Worm (Caenorhabditis elegans): ENCODE data around the gene ZK370.6.

ZK370.6 gene

ce11 chrIII:8741276-8741860 lies 2.3 kb downstream of the ZK370.6 start, which contains the start of gene pdhk-2 (continued):
- TF ChIP-seq repo-1 (tag; optimal IDR thresholded peaks at IDR 0.05), result peak; percentile 87
- TF ChIP-seq F55B11.4 (tag; optimal IDR thresholded peaks at IDR 0.05; ENCODE audit: borderline replicate concordance, insufficient read depth), result no peak
- TF ChIP-seq nfya-2 (GFP tag; IDR thresholded peaks at IDR 0.05), result no peak
- peak; percentile 68 for TF ChIP-seq ceh-91 (GFP tag; IDR thresholded peaks at IDR 0.05)
- TF ChIP-seq ceh-27 (GFP tag; optimal IDR thresholded peaks at IDR 0.05), result peak; percentile 91
- no peak for TF ChIP-seq ztf-6 (GFP tag; IDR thresholded peaks at IDR 0.05)
- peak; percentile 89 for TF ChIP-seq pbrm-1 (GFP tag; IDR thresholded peaks at IDR 0.05)
- TF ChIP-seq hrde-1 (tag; optimal IDR thresholded peaks at IDR 0.05; ENCODE audit: borderline replicate concordance), result no peak
- TF ChIP-seq lin-26 (GFP tag; IDR thresholded peaks at IDR 0.05), result no peak
- TF ChIP-seq T26A5.8 (tag; optimal IDR thresholded peaks at IDR 0.05), result no peak
- no peak for TF ChIP-seq ztf-22 (GFP tag; optimal IDR thresholded peaks at IDR 0.05)
- peak; percentile 70; the same call in 1 of the 2 replicates for TF ChIP-seq Y56A3A.18 (GFP tag; IDR thresholded peaks at IDR 0.05)
- peak; percentile 25 for TF ChIP-seq nhr-90 (tag; optimal IDR thresholded peaks at IDR 0.05)
- no peak for TF ChIP-seq zfh-2 (GFP tag; conservative IDR thresholded peaks at IDR 0.05)
- TF ChIP-seq Y67H2A.10 (GFP tag; conservative IDR thresholded peaks at IDR 0.05), result no peak
- TF ChIP-seq ztf-26 (tag; optimal IDR thresholded peaks at IDR 0.05), result peak; percentile 81
- TF ChIP-seq lag-1 (GFP tag; IDR thresholded peaks at IDR 0.05), result no peak
- peak; percentile 88 for TF ChIP-seq B0336.3 (GFP tag; IDR thresholded peaks at IDR 0.05)
- peak; percentile 91 for TF ChIP-seq rcor-1 (GFP tag; IDR thresholded peaks at IDR 0.05)
- TF ChIP-seq nfya-1 (tag; optimal IDR thresholded peaks at IDR 0.05; ENCODE audit: borderline replicate concordance, insufficient read depth), result no peak
- peak; percentile 81 for TF ChIP-seq attf-3 (GFP tag; conservative IDR thresholded peaks at IDR 0.05)
- no peak for TF ChIP-seq egl-18 (GFP tag; IDR thresholded peaks at IDR 0.05)
- peak; percentile 92 for TF ChIP-seq him-1 (tag; optimal IDR thresholded peaks at IDR 0.05)
- TF ChIP-seq snpc-3.4 (tag; optimal IDR thresholded peaks at IDR 0.05), result no peak
- no peak for TF ChIP-seq unc-62 (GFP tag; optimal IDR thresholded peaks at IDR 0.05)
- TF ChIP-seq hlh-12 (tag; optimal IDR thresholded peaks at IDR 0.05), result no peak
- no peak for TF ChIP-seq attf-6 (GFP tag; IDR thresholded peaks at IDR 0.05)
- no peak for TF ChIP-seq egrh-3 (GFP tag; IDR thresholded peaks at IDR 0.05)
- TF ChIP-seq gei-17 (GFP tag; optimal IDR thresholded peaks at IDR 0.05), result peak; percentile 76
- TF ChIP-seq ztf-18 (tag; optimal IDR thresholded peaks at IDR 0.05), result peak; percentile 99
- no peak for TF ChIP-seq aptf-2 (GFP tag; conservative IDR thresholded peaks at IDR 0.05)
- TF ChIP-seq ceh-79 (tag; optimal IDR thresholded peaks at IDR 0.05), result no peak
- TF ChIP-seq F10E7.11 (tag; optimal IDR thresholded peaks at IDR 0.05), result no peak
- TF ChIP-seq lin-40 (tag; optimal IDR thresholded peaks at IDR 0.05), result peak; percentile 94
- peak; percentile 27 for TF ChIP-seq die-1 (tag; optimal IDR thresholded peaks at IDR 0.05)
- no peak for TF ChIP-seq snpc-1.1 (tag; optimal IDR thresholded peaks at IDR 0.05; ENCODE audit: insufficient read depth)
- TF ChIP-seq sdz-38 (tag; optimal IDR thresholded peaks at IDR 0.05), result no peak
- TF ChIP-seq ets-4 (GFP tag; optimal IDR thresholded peaks at IDR 0.05), result peak; percentile 3
- no peak for TF ChIP-seq fkh-3 (tag; optimal IDR thresholded peaks at IDR 0.05)
- TF ChIP-seq chd-7 (tag; optimal IDR thresholded peaks at IDR 0.05), result peak; percentile 69
- no peak for TF ChIP-seq cebp-2 (GFP tag; IDR thresholded peaks at IDR 0.05)
- TF ChIP-seq B0261.1 (tag; optimal IDR thresholded peaks at IDR 0.05), result peak; percentile 18
- no peak for TF ChIP-seq snpc-4 (GFP tag; optimal IDR thresholded peaks at IDR 0.05)
- peak; percentile 62 to 78 (median 72) for TF ChIP-seq snpc-4 (tag; optimal IDR thresholded peaks at IDR 0.05)
- TF ChIP-seq madf-10 (tag; optimal IDR thresholded peaks at IDR 0.05), result peak; percentile 70
- no peak for TF ChIP-seq ztf-28 (GFP tag; IDR thresholded peaks at IDR 0.05)
- no peak for TF ChIP-seq ceh-58 (GFP tag; IDR thresholded peaks at IDR 0.05)
- peak; percentile 76 for TF ChIP-seq xnd-1 (tag; optimal IDR thresholded peaks at IDR 0.05)
- TF ChIP-seq ztf-3 (GFP tag; optimal IDR thresholded peaks at IDR 0.05), result no peak

Measured in whole organism, young adult.